Worm (Caenorhabditis elegans): ENCODE data around the gene F55G7.1.

The F55G7.1 gene

ce11 chrX:11924158-11924557 is at the start of gene F55G7.1:
F55G7.1 (plus strand) TSS chrX:11924433.
- TF ChIP-seq cog-1 (tag; optimal IDR thresholded peaks at IDR 0.05) (no peak), klf-2 (GFP tag; conservative IDR thresholded peaks at IDR 0.05) (no peak), flt-1 (GFP tag; IDR thresholded peaks at IDR 0.05) (no peak), ref-1 (GFP tag; conservative IDR thresholded peaks at IDR 0.05) (no peak), ztf-23 (GFP tag; IDR thresholded peaks at IDR 0.05) (no peak), tab-1 (GFP tag; IDR thresholded peaks at IDR 0.05) (no peak), T22C8.4 (GFP tag; IDR thresholded peaks at IDR 0.05) (no peak), ztf-29 (GFP tag; IDR thresholded peaks at IDR 0.05) (no peak), med-1 (GFP tag; optimal IDR thresholded peaks at IDR 0.05; ENCODE audit: insufficient read depth) (no peak)

ce11 chrX:11875260-11875659 is 49.0 kb upstream of the F55G7.1 start, which contains the start of gene Y62H9A.1:
Y62H9A.1 (plus strand) TSS chrX:11875541.
- TF ChIP-seq cog-1 (tag; optimal IDR thresholded peaks at IDR 0.05), result no peak
- no peak for TF ChIP-seq T22C8.4 (GFP tag; IDR thresholded peaks at IDR 0.05)
- TF ChIP-seq ref-1 (GFP tag; conservative IDR thresholded peaks at IDR 0.05), result no peak
- TF ChIP-seq klf-2 (GFP tag; conservative IDR thresholded peaks at IDR 0.05), result no peak
- TF ChIP-seq tab-1 (GFP tag; IDR thresholded peaks at IDR 0.05), result no peak
- no peak for TF ChIP-seq med-1 (GFP tag; optimal IDR thresholded peaks at IDR 0.05; ENCODE audit: insufficient read depth)
- no peak for TF ChIP-seq flt-1 (GFP tag; IDR thresholded peaks at IDR 0.05)
- no peak for TF ChIP-seq ztf-23 (GFP tag; IDR thresholded peaks at IDR 0.05)
- no peak for TF ChIP-seq ztf-29 (GFP tag; IDR thresholded peaks at IDR 0.05)

ce11 chrX:11878109-11878508 is 46.1 kb upstream of the F55G7.1 start, which contains the start of gene Y62H9A.2:
Y62H9A.2 (minus strand) TSS chrX:11878209.
- TF ChIP-seq med-1 (GFP tag; optimal IDR thresholded peaks at IDR 0.05; ENCODE audit: insufficient read depth) (no peak), klf-2 (GFP tag; conservative IDR thresholded peaks at IDR 0.05) (no peak), ztf-29 (GFP tag; IDR thresholded peaks at IDR 0.05) (no peak), T22C8.4 (GFP tag; IDR thresholded peaks at IDR 0.05) (no peak), tab-1 (GFP tag; IDR thresholded peaks at IDR 0.05) (no peak), ref-1 (GFP tag; conservative IDR thresholded peaks at IDR 0.05) (no peak)

DNA sequence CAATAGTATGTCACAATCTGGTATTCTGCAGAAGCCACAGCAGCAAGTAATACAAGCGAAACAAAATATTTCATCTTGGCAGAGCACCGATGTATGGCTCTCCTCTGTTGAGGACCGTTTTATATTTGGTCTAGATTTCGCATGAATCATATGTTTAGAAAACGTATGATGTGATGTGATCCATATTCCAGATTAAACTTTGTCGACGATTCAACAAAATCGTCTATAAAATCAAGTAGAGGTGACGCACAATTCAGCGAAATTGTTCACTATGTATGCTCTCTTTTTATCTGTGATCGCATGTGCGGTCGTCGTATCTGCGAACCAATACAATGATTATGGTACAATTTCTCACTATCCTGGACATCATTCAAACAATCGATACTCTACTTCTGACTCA is 44.4 kb upstream of the F55G7.1 start, which contains the start of the genes Y62H9A.3 and Y62H9A.4:
TSS of gene Y62H9A.3 (minus strand) at position 101 of the 400 bp plus-strand sequence.
TSS of gene Y62H9A.4 (plus strand) at position 256 of the 400 bp plus-strand sequence.
- TF ChIP-seq med-1 (GFP tag; optimal IDR thresholded peaks at IDR 0.05; ENCODE audit: insufficient read depth), result no peak
- no peak for TF ChIP-seq ref-1 (GFP tag; conservative IDR thresholded peaks at IDR 0.05)
- TF ChIP-seq tab-1 (GFP tag; IDR thresholded peaks at IDR 0.05), result no peak
- TF ChIP-seq ztf-29 (GFP tag; IDR thresholded peaks at IDR 0.05), result no peak
- no peak for TF ChIP-seq cog-1 (tag; optimal IDR thresholded peaks at IDR 0.05)
- TF ChIP-seq T22C8.4 (GFP tag; IDR thresholded peaks at IDR 0.05), result no peak
- no peak for TF ChIP-seq ztf-23 (GFP tag; IDR thresholded peaks at IDR 0.05)
- TF ChIP-seq flt-1 (GFP tag; IDR thresholded peaks at IDR 0.05), result no peak

ce11 chrX:11882800-11883199 is 41.4 kb upstream of the F55G7.1 start, which contains the start of the genes Y62H9A.5 and ule-5:
Y62H9A.5 (minus strand) TSS chrX:11882900.
ule-5 (plus strand) TSS chrX:11883127.
- TF ChIP-seq klf-2 (GFP tag; conservative IDR thresholded peaks at IDR 0.05), result no peak
- TF ChIP-seq flt-1 (GFP tag; IDR thresholded peaks at IDR 0.05), result no peak
- TF ChIP-seq ztf-29 (GFP tag; IDR thresholded peaks at IDR 0.05), result no peak
- no peak for TF ChIP-seq ref-1 (GFP tag; conservative IDR thresholded peaks at IDR 0.05)
- no peak for TF ChIP-seq ztf-23 (GFP tag; IDR thresholded peaks at IDR 0.05)
- no peak for TF ChIP-seq T22C8.4 (GFP tag; IDR thresholded peaks at IDR 0.05)
- no peak for TF ChIP-seq med-1 (GFP tag; optimal IDR thresholded peaks at IDR 0.05; ENCODE audit: insufficient read depth)
- TF ChIP-seq tab-1 (GFP tag; IDR thresholded peaks at IDR 0.05), result no peak
- no peak for TF ChIP-seq cog-1 (tag; optimal IDR thresholded peaks at IDR 0.05)

ce11 chrX:11885577-11885976 is 38.7 kb upstream of the F55G7.1 start, which contains the start of gene Y62H9A.7:
Y62H9A.7 (minus strand) TSS chrX:11885677.
- TF ChIP-seq flt-1 (GFP tag; IDR thresholded peaks at IDR 0.05) (no peak), cog-1 (tag; optimal IDR thresholded peaks at IDR 0.05) (no peak), tab-1 (GFP tag; IDR thresholded peaks at IDR 0.05) (no peak), klf-2 (GFP tag; conservative IDR thresholded peaks at IDR 0.05) (no peak), ztf-29 (GFP tag; IDR thresholded peaks at IDR 0.05) (no peak), ztf-23 (GFP tag; IDR thresholded peaks at IDR 0.05) (no peak), ref-1 (GFP tag; conservative IDR thresholded peaks at IDR 0.05) (no peak), T22C8.4 (GFP tag; IDR thresholded peaks at IDR 0.05) (no peak), med-1 (GFP tag; optimal IDR thresholded peaks at IDR 0.05; ENCODE audit: insufficient read depth) (no peak)

- no peak for TF ChIP-seq klf-2 (GFP tag; conservative IDR thresholded peaks at IDR 0.05)
- TF ChIP-seq T22C8.4 (GFP tag; IDR thresholded peaks at IDR 0.05), result no peak
- no peak for TF ChIP-seq med-1 (GFP tag; optimal IDR thresholded peaks at IDR 0.05; ENCODE audit: insufficient read depth)
- TF ChIP-seq flt-1 (GFP tag; IDR thresholded peaks at IDR 0.05), result no peak
- TF ChIP-seq ztf-23 (GFP tag; IDR thresholded peaks at IDR 0.05), result no peak
- no peak for TF ChIP-seq cog-1 (tag; optimal IDR thresholded peaks at IDR 0.05)
- no peak for TF ChIP-seq ref-1 (GFP tag; conservative IDR thresholded peaks at IDR 0.05)
- no peak for TF ChIP-seq tab-1 (GFP tag; IDR thresholded peaks at IDR 0.05)
- TF ChIP-seq ztf-29 (GFP tag; IDR thresholded peaks at IDR 0.05), result no peak
Observed at ce11 chrX:11892328-11892727, 31.9 kb upstream of the F55G7.1 start, which contains the start of gene Y62H9A.8. Y62H9A.8 (minus strand) TSS chrX:11892428.

DNA sequence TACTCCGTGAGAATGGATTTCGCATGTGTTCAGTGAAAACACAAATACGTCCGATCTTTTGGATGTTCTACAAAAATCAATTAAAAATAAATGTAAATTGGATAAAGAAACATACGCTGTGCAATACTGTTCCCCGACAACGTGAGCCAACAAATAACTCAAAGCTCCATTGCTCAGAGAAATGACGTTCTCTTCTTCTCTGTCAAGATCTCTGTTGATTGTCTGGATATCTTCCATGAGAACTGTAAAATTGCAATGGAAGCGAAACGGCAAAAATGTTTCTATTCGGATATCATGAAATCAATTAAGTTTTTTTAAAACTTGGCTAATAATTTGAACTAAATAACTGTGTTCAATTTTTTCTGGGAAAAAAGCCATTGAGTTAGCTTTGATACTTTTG is 27.5 kb upstream of the F55G7.1 start:
- TF ChIP-seq cog-1 (tag; optimal IDR thresholded peaks at IDR 0.05) (no peak), med-1 (GFP tag; optimal IDR thresholded peaks at IDR 0.05; ENCODE audit: insufficient read depth) (no peak), flt-1 (GFP tag; IDR thresholded peaks at IDR 0.05) (no peak)

DNA sequence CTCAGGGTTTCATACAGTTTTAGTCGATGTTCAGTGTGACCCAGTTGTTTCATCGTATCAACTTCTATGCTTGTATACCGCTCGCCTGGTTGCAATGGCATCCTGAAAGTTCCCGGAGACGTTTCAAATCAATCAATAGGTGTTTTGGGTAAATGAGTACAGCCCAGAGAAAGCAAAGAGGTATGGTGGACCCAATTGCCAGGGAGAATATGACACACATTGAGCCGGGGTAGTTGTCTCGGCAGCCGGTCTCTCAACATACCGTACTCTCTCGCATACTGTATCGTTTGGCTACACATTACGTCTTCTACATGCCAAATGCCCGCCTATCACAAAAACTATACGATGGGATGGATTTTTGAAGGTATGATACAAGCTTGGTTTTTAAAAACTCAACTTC is 26.2 kb upstream of the F55G7.1 start, which contains the start of gene Y62H9A.9:
TSS of gene Y62H9A.9 (minus strand) at position 101 of the 400 bp plus-strand sequence.
- TF ChIP-seq tab-1 (GFP tag; IDR thresholded peaks at IDR 0.05), result no peak

DNA sequence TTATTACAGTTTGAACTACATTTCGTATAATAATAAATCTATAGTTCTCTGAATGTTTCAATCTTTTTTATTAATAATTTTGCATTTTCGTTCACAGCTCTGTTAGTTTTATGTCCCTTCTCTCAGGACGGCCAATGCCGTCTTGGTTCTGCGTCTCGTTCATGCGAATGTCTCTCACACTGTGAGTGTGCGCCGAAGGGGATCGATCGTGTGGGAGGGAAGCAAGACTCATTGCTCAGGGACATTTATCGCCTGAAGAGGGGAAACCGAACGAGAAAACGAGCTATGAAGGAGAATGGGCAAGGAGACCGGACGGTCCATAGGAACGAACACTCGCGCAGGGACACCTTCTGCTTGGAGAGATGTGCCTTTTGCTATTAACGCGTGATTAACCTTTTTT is 25.2 kb upstream of the F55G7.1 start:
- no peak for TF ChIP-seq cog-1 (tag; optimal IDR thresholded peaks at IDR 0.05)
- no peak for TF ChIP-seq flt-1 (GFP tag; IDR thresholded peaks at IDR 0.05)
- no peak for TF ChIP-seq klf-2 (GFP tag; conservative IDR thresholded peaks at IDR 0.05)
- TF ChIP-seq ztf-29 (GFP tag; IDR thresholded peaks at IDR 0.05), result no peak
- TF ChIP-seq ref-1 (GFP tag; conservative IDR thresholded peaks at IDR 0.05), result no peak
- TF ChIP-seq ztf-23 (GFP tag; IDR thresholded peaks at IDR 0.05), result no peak
- TF ChIP-seq T22C8.4 (GFP tag; IDR thresholded peaks at IDR 0.05), result no peak; the same call in none of the 2 replicates
